Fruit fly (Drosophila melanogaster): ENCODE results near the gene CG4496.

Gene CG4496

dm6 chr2L:7148086-7148485 lies 41.7 kb downstream of the CG4496 start (continued):
- TF ChIP-seq CG10979 (tag; optimal IDR thresholded peaks at IDR 0.05) (peak; percentile 83), bbx (GFP tag; IDR thresholded peaks at IDR 0.05; ENCODE audit: partially characterized antibody) (no peak), CG18764 (GFP tag; optimal IDR thresholded peaks at IDR 0.05) (peak; percentile 52), Stat92E (GFP tag; optimal IDR thresholded peaks at IDR 0.05) (no peak), ems (GFP tag; optimal IDR thresholded peaks at IDR 0.05) (peak; percentile 69), Hr3 (GFP tag; optimal IDR thresholded peaks at IDR 0.05) (peak; percentile 70), pho (GFP tag; optimal IDR thresholded peaks at IDR 0.05) (peak; percentile 5), CG6854 (GFP tag; optimal IDR thresholded peaks at IDR 0.05) (no peak), pros (GFP tag; optimal IDR thresholded peaks at IDR 0.05) (no peak), CG7745 (tag; optimal IDR thresholded peaks at IDR 0.05) (no peak), CG16863 (GFP tag; optimal IDR thresholded peaks at IDR 0.05) (peak; percentile 75), ato (GFP tag; IDR thresholded peaks at IDR 0.05; ENCODE audit: partially characterized antibody) (no peak), dm (GFP tag; optimal IDR thresholded peaks at IDR 0.05) (peak; percentile 32), CG13123 (GFP tag; optimal IDR thresholded peaks at IDR 0.05) (no peak), insv (GFP tag; optimal IDR thresholded peaks at IDR 0.05) (no peak), jigr1 (GFP tag; IDR thresholded peaks at IDR 0.05) (0 out of 3 replicates have a peak, but pooled peaks have one; percentile 56), CG3065 (GFP tag; optimal IDR thresholded peaks at IDR 0.05) (peak; percentile 38), CG10366 (GFP tag; IDR thresholded peaks at IDR 0.05) (peak; percentile 65), sc (optimal IDR thresholded peaks at IDR 0.05) (no peak), sc (GFP tag; optimal IDR thresholded peaks at IDR 0.05) (peak; percentile 74), da (GFP tag; optimal IDR thresholded peaks at IDR 0.05) (no peak), tap (tag; optimal IDR thresholded peaks at IDR 0.05) (peak; percentile 85), Rx (GFP tag; IDR thresholded peaks at IDR 0.05) (peak; percentile 63), CG10321 (GFP tag; IDR thresholded peaks at IDR 0.05) (no peak), Kr (GFP tag; optimal IDR thresholded peaks at IDR 0.05) (no peak), CG1603 (tag; optimal IDR thresholded peaks at IDR 0.05) (peak; percentile 87), oc (tag; optimal IDR thresholded peaks at IDR 0.05) (peak; percentile 67), CG30020 (tag; optimal IDR thresholded peaks at IDR 0.05) (no peak), CG11398 (GFP tag; optimal IDR thresholded peaks at IDR 0.05) (peak; percentile 49), pfk (GFP tag; optimal IDR thresholded peaks at IDR 0.05) (no peak), tio (GFP tag; optimal IDR thresholded peaks at IDR 0.05) (peak; percentile 70), NFAT (GFP tag; IDR thresholded peaks at IDR 0.05) (no peak), ranshi (GFP tag; IDR thresholded peaks at IDR 0.05) (peak; percentile 65), CG17912 (GFP tag; optimal IDR thresholded peaks at IDR 0.05) (no peak), CG7372 (GFP tag; IDR thresholded peaks at IDR 0.05) (peak; percentile 43; the same call in 1 of the 2 replicates), fd102C (GFP tag; optimal IDR thresholded peaks at IDR 0.05) (peak; percentile 55), usp (GFP tag; optimal IDR thresholded peaks at IDR 0.05) (no peak), CG11456 (GFP tag; IDR thresholded peaks at IDR 0.05) (no peak), gt (GFP tag; IDR thresholded peaks at IDR 0.05) (no peak), Sox100B (GFP tag; optimal IDR thresholded peaks at IDR 0.05) (peak; percentile 84), CG30403 (GFP tag; optimal IDR thresholded peaks at IDR 0.05) (peak; percentile 76), CG10209 (GFP tag; optimal IDR thresholded peaks at IDR 0.05) (peak; percentile 61), CG10147 (GFP tag; optimal IDR thresholded peaks at IDR 0.05) (peak; percentile 52), slbo (GFP tag; IDR thresholded peaks at IDR 0.05) (peak; percentile 37; the same call in 1 of the 2 replicates), CrebB (tag; optimal IDR thresholded peaks at IDR 0.05) (peak; percentile 52), ara (GFP tag; IDR thresholded peaks at IDR 0.05) (peak; percentile 78), ewg (GFP tag; optimal IDR thresholded peaks at IDR 0.05) (peak; percentile 58), inv (GFP tag; IDR thresholded peaks at IDR 0.05; ENCODE audit: partially characterized antibody) (no peak), CG4328 (GFP tag; optimal IDR thresholded peaks at IDR 0.05) (no peak), row (GFP tag; IDR thresholded peaks at IDR 0.05) (peak; percentile 70), Fer3 (tag; optimal IDR thresholded peaks at IDR 0.05) (peak; percentile 49)

All from whole organism, embryonic.